Worm (Caenorhabditis elegans): Measurements from ENCODE around the gene dhhc-5.
A peak's percentile ranks its signal among the peaks of the same experiment; 100 is the strongest.

dhhc-5 gene

ce11 chrIII:6885889-6886288 is 37.0 kb upstream of the dhhc-5 start:
- TF ChIP-seq ama-1 (optimal IDR thresholded peaks at IDR 0.05) (no peak), isw-1 (GFP tag; IDR thresholded peaks at IDR 0.05) (no peak), nhr-20 (tag; optimal IDR thresholded peaks at IDR 0.05) (no peak), lsy-2 (tag; optimal IDR thresholded peaks at IDR 0.05) (no peak)

- no peak for TF ChIP-seq tlp-1 (tag; optimal IDR thresholded peaks at IDR 0.05)
- no peak for TF ChIP-seq fos-1 (tag; optimal IDR thresholded peaks at IDR 0.05)
Measured at ce11 chrIII:6884203-6884602, 35.3 kb upstream of the dhhc-5 start, which contains the start of gene med-2. med-2 (plus strand) TSS chrIII:6884503.

ce11 chrIII:6881745-6882144 is 32.9 kb upstream of the dhhc-5 start:
- TF ChIP-seq efl-1 (optimal IDR thresholded peaks at IDR 0.05): no peak
- TF ChIP-seq efl-1 (GFP tag; optimal IDR thresholded peaks at IDR 0.05 in 1 of 2): peak in 1 of 2 experiments; percentile 63
- TF ChIP-seq elt-2 (tag; optimal IDR thresholded peaks at IDR 0.05): no peak
- no peak for TF ChIP-seq lin-39 (tag; optimal IDR thresholded peaks at IDR 0.05)
- no peak for TF ChIP-seq ceh-88 (GFP tag; IDR thresholded peaks at IDR 0.05)
- TF ChIP-seq nhr-85 (tag): peak; percentile 8
- TF ChIP-seq dsc-1 (tag; optimal IDR thresholded peaks at IDR 0.05): peak; percentile 56
- no peak for TF ChIP-seq rnt-1 (tag; optimal IDR thresholded peaks at IDR 0.05)
- TF ChIP-seq mep-1 (tag; optimal IDR thresholded peaks at IDR 0.05): no peak
- no peak for TF ChIP-seq snu-23 (GFP tag; optimal IDR thresholded peaks at IDR 0.05)
- TF ChIP-seq fkh-8 (tag; optimal IDR thresholded peaks at IDR 0.05): peak; percentile 63
- TF ChIP-seq swsn-7 (tag; optimal IDR thresholded peaks at IDR 0.05): no peak
- TF ChIP-seq mab-9 (GFP tag; IDR thresholded peaks at IDR 0.05): no peak

- TF ChIP-seq ceh-8 (GFP tag; optimal IDR thresholded peaks at IDR 0.05) (peak; percentile 3), nhr-47 (tag; optimal IDR thresholded peaks at IDR 0.05) (peak; percentile 4), pax-3 (tag; optimal IDR thresholded peaks at IDR 0.05) (no peak), nhr-71 (tag; optimal IDR thresholded peaks at IDR 0.05) (peak; percentile 9), dsc-1 (tag; optimal IDR thresholded peaks at IDR 0.05) (peak; percentile 2), fkh-8 (tag; optimal IDR thresholded peaks at IDR 0.05) (peak; percentile 49)
Measured at ce11 chrIII:6880797-6881196, 31.9 kb upstream of the dhhc-5 start, which contains the start of gene K04C2.7. K04C2.7 (plus strand) TSS chrIII:6881097.

- TF ChIP-seq fkh-4 (tag; optimal IDR thresholded peaks at IDR 0.05; ENCODE audit: borderline replicate concordance) (no peak), vab-15 (tag; optimal IDR thresholded peaks at IDR 0.05) (no peak), hlh-4 (tag; optimal IDR thresholded peaks at IDR 0.05) (no peak), fkh-10 (GFP tag; optimal IDR thresholded peaks at IDR 0.05) (no peak), zag-1 (tag; optimal IDR thresholded peaks at IDR 0.05) (no peak), nhr-71 (tag; optimal IDR thresholded peaks at IDR 0.05) (peak; percentile 77), rnt-1 (tag; optimal IDR thresholded peaks at IDR 0.05) (peak; percentile 75), Y116A8C.19 (tag; optimal IDR thresholded peaks at IDR 0.05; ENCODE audit: borderline replicate concordance) (no peak), ztf-4 (tag; optimal IDR thresholded peaks at IDR 0.05) (peak; percentile 42), mab-9 (GFP tag; IDR thresholded peaks at IDR 0.05) (no peak), fkh-8 (tag; optimal IDR thresholded peaks at IDR 0.05) (peak; percentile 32), ces-1 (GFP tag; optimal IDR thresholded peaks at IDR 0.05) (no peak), nhr-237 (tag; optimal IDR thresholded peaks at IDR 0.05) (no peak), lin-13 (GFP tag; optimal IDR thresholded peaks at IDR 0.05) (no peak), snu-23 (GFP tag; optimal IDR thresholded peaks at IDR 0.05) (peak; percentile 60), zip-4 (GFP tag; optimal IDR thresholded peaks at IDR 0.05) (no peak), lsy-2 (tag; optimal IDR thresholded peaks at IDR 0.05) (peak; percentile 34 to 59), dpl-1 (GFP tag; optimal IDR thresholded peaks at IDR 0.05) (no peak), ama-1 (optimal IDR thresholded peaks at IDR 0.05) (peak; percentile 55), fos-1 (tag; optimal IDR thresholded peaks at IDR 0.05) (no peak), skn-1 (tag; optimal IDR thresholded peaks at IDR 0.05) (no peak), nhr-20 (tag; optimal IDR thresholded peaks at IDR 0.05) (peak; percentile 36), ets-5 (GFP tag; IDR thresholded peaks at IDR 0.05) (no peak), egl-27 (tag; optimal IDR thresholded peaks at IDR 0.05) (no peak), F16B12.6 (tag; optimal IDR thresholded peaks at IDR 0.05) (no peak), efl-1 (optimal IDR thresholded peaks at IDR 0.05) (peak in 1 of 2 experiments; percentile 31), efl-1 (GFP tag; optimal IDR thresholded peaks at IDR 0.05 in 1 of 2) (peak in 1 of 2 experiments; percentile 91), unc-98 (GFP tag; IDR thresholded peaks at IDR 0.05) (no peak), elt-2 (tag; optimal IDR thresholded peaks at IDR 0.05) (no peak), grh-1 (GFP tag; IDR thresholded peaks at IDR 0.05) (no peak), blmp-1 (tag; optimal IDR thresholded peaks at IDR 0.05) (no peak), ceh-63 (GFP tag; optimal IDR thresholded peaks at IDR 0.05) (no peak), aly-2 (tag; optimal IDR thresholded peaks at IDR 0.05) (no peak), dsc-1 (tag; optimal IDR thresholded peaks at IDR 0.05) (peak; percentile 5)
Measured at ce11 chrIII:6873724-6874123, 24.9 kb upstream of the dhhc-5 start.
